Worm (Caenorhabditis elegans): Measurements from ENCODE around the gene Y17D7C.1.

DNA sequence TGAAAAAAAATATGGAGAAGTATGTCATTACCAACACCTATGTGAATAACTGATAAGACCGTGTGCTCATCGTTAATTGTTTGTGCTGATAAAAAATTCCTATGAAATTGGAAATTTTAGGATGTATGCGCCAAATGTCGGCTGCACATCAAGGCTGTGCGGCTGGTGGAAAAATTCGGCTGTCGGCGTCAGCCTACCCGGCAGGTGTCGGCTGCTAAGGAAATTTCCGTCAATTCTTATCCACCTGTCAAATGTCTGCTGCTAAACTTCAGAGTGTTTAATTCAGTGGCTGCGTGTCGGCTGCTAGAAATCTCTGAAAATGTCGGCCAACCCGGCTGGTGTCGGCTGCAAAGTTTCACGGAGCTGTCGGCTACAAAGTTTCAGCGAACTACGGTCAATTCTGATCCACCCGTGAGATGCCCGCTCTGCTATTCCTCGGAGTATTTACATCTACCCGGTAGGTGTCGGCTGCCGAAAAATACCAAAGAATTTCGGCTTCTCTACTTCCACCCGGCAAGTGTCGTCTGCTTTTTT lies 13.7 kb downstream of the Y17D7C.1 start, which contains the start of gene Y17D7C.2:
- TF ChIP-seq ztf-29 (GFP tag; IDR thresholded peaks at IDR 0.05) (no peak), T22C8.4 (GFP tag; IDR thresholded peaks at IDR 0.05) (0 out of 2 replicates have a peak, but pooled peaks have one; percentile 30), flt-1 (GFP tag; IDR thresholded peaks at IDR 0.05) (no peak), ztf-23 (GFP tag; IDR thresholded peaks at IDR 0.05) (no peak), cog-1 (tag; optimal IDR thresholded peaks at IDR 0.05) (no peak), ref-1 (GFP tag; conservative IDR thresholded peaks at IDR 0.05) (no peak)
